Worm (Caenorhabditis elegans) whole organism, midembryonic: ENCODE results near the gene F37A4.4.

Source experiments
- cog-1 ChIP-seq: sonication (generic microtip); optimal IDR thresholded peaks from 2 replicates; lab custom pipeline; 2016; ENCODE audit warnings: missing genetic modification characterization, missing compliant biosample characterization
- flt-1 ChIP-seq: fragments of 200-800 bp; sonication (Bioruptor generic); IDR thresholded peaks from 2 replicates; pipeline ENCODE4 v1.3.6; 2022; ENCODE audit warnings: missing genetic modification characterization, missing compliant biosample characterization
- klf-2 ChIP-seq: fragments of 200-800 bp; sonication (Bioruptor generic); conservative IDR thresholded peaks from 2 replicates; pipeline ENCODE4 v1.3.6; 2022; ENCODE audit warnings: missing genetic modification reagents, missing genetic modification characterization, missing compliant biosample characterization
- ref-1 ChIP-seq: fragments of 200-800 bp; sonication (Bioruptor generic); conservative IDR thresholded peaks from 2 replicates; pipeline ENCODE4 v1.3.6; 2022; ENCODE audit warnings: missing genetic modification reagents, missing genetic modification characterization, missing compliant biosample characterization
- tab-1 ChIP-seq: fragments of 200-800 bp; sonication (Bioruptor generic); IDR thresholded peaks from 2 replicates; pipeline ENCODE4 v1.3.6; 2022; ENCODE audit warnings: missing genetic modification characterization, missing compliant biosample characterization
- ztf-23 ChIP-seq: fragments of 200-800 bp; sonication (Bioruptor generic); IDR thresholded peaks from 2 replicates; pipeline ENCODE4 v1.3.6; 2022; ENCODE audit warnings: missing genetic modification reagents, missing genetic modification characterization, missing compliant biosample characterization

DNA sequence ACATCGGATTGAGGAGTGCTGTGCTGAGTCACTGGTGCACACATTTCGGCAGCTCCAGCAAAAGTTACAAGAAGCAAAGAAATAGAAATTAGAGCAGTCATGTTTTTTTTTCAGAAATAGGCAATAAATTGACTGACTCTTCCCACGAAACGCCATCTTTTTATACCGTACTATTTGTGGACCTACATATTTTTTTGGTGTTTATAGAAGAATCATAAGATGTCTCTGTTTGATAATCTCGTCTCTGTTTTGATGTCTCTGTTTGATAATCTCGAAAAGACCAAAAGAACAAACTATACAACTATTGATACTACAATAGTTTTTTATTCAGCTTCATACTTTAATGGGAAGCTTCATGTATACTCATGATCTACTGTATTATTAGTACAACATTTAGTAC, 21.1 kb downstream of the F37A4.4 start, which contains the start of gene Y102E9.3:
- TF ChIP-seq ztf-23 (GFP tag; lab: Robert Waterston, UW) (no peak), flt-1 (GFP tag; lab: Robert Waterston, UW) (no peak), ref-1 (GFP tag; lab: Robert Waterston, UW) (no peak), tab-1 (GFP tag; lab: Robert Waterston, UW) (no peak), klf-2 (GFP tag; lab: Robert Waterston, UW) (no peak), cog-1 (tag; lab: Kevin White, UChicago) (no peak)
